Worm (Caenorhabditis elegans) whole organism, late embryonic: ENCODE results near the gene F09E5.11.

Experiments used
- C08G9.2 ChIP-seq: sonication (generic microtip); optimal IDR thresholded peaks from 2 replicates; lab custom pipeline; 2016; ENCODE audit warnings: mild to moderate bottlenecking, missing genetic modification characterization, moderate library complexity, missing compliant biosample characterization
- C38D4.7 ChIP-seq: fragments of 200-800 bp; sonication (Bioruptor generic); optimal IDR thresholded peaks from 2 replicates; lab custom pipeline; 2018; ENCODE audit warnings: mild to moderate bottlenecking, missing genetic modification characterization, moderate library complexity, missing compliant biosample characterization
- F13H6.1 ChIP-seq: sonication (generic microtip); optimal IDR thresholded peaks from 2 replicates; lab custom pipeline; 2016; ENCODE audit warnings: missing genetic modification characterization, missing compliant biosample characterization
- Y22D7AL.16 ChIP-seq: sonication (generic microtip); optimal IDR thresholded peaks from 2 replicates; lab custom pipeline; 2016; ENCODE audit warnings: missing genetic modification characterization, missing compliant biosample characterization
- ahr-1 ChIP-seq: sonication (generic microtip); optimal IDR thresholded peaks from 2 replicates; lab custom pipeline; 2016; ENCODE audit warnings: missing genetic modification characterization, missing compliant biosample characterization
- ama-1 ChIP-seq: fragments of 150-350 bp; optimal IDR thresholded peaks from 2 replicates; lab custom pipeline; 2014
- ceh-14 ChIP-seq: sonication (generic microtip); optimal IDR thresholded peaks from 2 replicates; lab custom pipeline; 2016; ENCODE audit warnings: missing genotype, missing genetic modification characterization, missing compliant biosample characterization
- ceh-18 ChIP-seq: sonication (generic microtip); optimal IDR thresholded peaks from 2 replicates; lab custom pipeline; 2016; ENCODE audit warnings: missing genetic modification characterization, missing compliant biosample characterization
- ceh-19 ChIP-seq: fragments of 200-800 bp; sonication (Bioruptor generic); optimal IDR thresholded peaks from 2 replicates; lab custom pipeline; 2018; ENCODE audit warnings: mild to moderate bottlenecking, missing genetic modification characterization, missing compliant biosample characterization
- ceh-22 ChIP-seq: sonication (generic microtip); optimal IDR thresholded peaks from 2 replicates; lab custom pipeline; 2017; ENCODE audit warnings: missing biosample characterization, missing genetic modification characterization
- ceh-24 ChIP-seq: sonication (generic microtip); optimal IDR thresholded peaks from 2 replicates; lab custom pipeline; 2016; ENCODE audit warnings: mild to moderate bottlenecking, missing genetic modification characterization, missing compliant biosample characterization
- ceh-30 ChIP-seq: fragments of 150-350 bp; optimal IDR thresholded peaks from 2 replicates; lab custom pipeline; 2014; ENCODE audit warnings: missing biosample characterization, missing genetic modification characterization
- ceh-31 ChIP-seq: sonication (generic microtip); optimal IDR thresholded peaks from 2 replicates; lab custom pipeline; 2016; ENCODE audit warnings: missing genetic modification characterization, missing compliant biosample characterization
- ceh-34 ChIP-seq: sonication (generic microtip); optimal IDR thresholded peaks from 2 replicates; lab custom pipeline; 2016; ENCODE audit warnings: mild to moderate bottlenecking, missing genetic modification characterization, missing compliant biosample characterization
- ceh-45 ChIP-seq: fragments of 200-800 bp; sonication (Bioruptor generic); IDR thresholded peaks from 2 replicates; pipeline ENCODE4 v1.3.6; 2022; ENCODE audit warnings: missing genetic modification reagents, missing genetic modification characterization, missing compliant biosample characterization
- ceh-6 ChIP-seq: fragments of 200-800 bp; sonication (Bioruptor generic); optimal IDR thresholded peaks from 2 replicates; lab custom pipeline; 2018; ENCODE audit warnings: mild to moderate bottlenecking, missing genetic modification characterization, missing compliant biosample characterization
- ceh-9 ChIP-seq: sonication (generic microtip); optimal IDR thresholded peaks from 2 replicates; lab custom pipeline; 2016; ENCODE audit warnings: mild to moderate bottlenecking, missing genetic modification characterization, inconsistent platforms, missing compliant biosample characterization
- che-1 ChIP-seq: sonication (generic microtip); optimal IDR thresholded peaks from 2 replicates; lab custom pipeline; 2016; ENCODE audit warnings: mild to moderate bottlenecking, missing genetic modification characterization, missing compliant biosample characterization
- elt-2 ChIP-seq: sonication (generic microtip); optimal IDR thresholded peaks from 2 replicates; lab custom pipeline; 2016; ENCODE audit warnings: missing genetic modification reagents, missing genetic modification characterization, missing compliant biosample characterization
- elt-4 ChIP-seq: sonication (generic microtip); optimal IDR thresholded peaks from 2 replicates; lab custom pipeline; 2016; ENCODE audit warnings: missing genetic modification characterization, missing compliant biosample characterization
- ets-4 ChIP-seq: sonication (generic microtip); optimal IDR thresholded peaks from 2 replicates; lab custom pipeline; 2016; ENCODE audit warnings: missing genetic modification characterization, missing compliant biosample characterization
- eyg-1 ChIP-seq: sonication (generic microtip); optimal IDR thresholded peaks from 2 replicates; lab custom pipeline; 2016; ENCODE audit warnings: missing genotype, missing genetic modification characterization, missing compliant biosample characterization
- fax-1 ChIP-seq: sonication (generic microtip); optimal IDR thresholded peaks from 2 replicates; lab custom pipeline; 2016; ENCODE audit warnings: missing genotype, missing genetic modification characterization, missing compliant biosample characterization
- fkh-10 ChIP-seq: fragments of 150-350 bp; optimal IDR thresholded peaks from 2 replicates; lab custom pipeline; 2014; ENCODE audit warnings: missing biosample characterization, missing genetic modification reagents, missing genetic modification characterization
- gmeb-2 ChIP-seq: sonication (generic microtip); optimal IDR thresholded peaks from 2 replicates; lab custom pipeline; 2016; ENCODE audit warnings: missing genetic modification characterization, inconsistent platforms, missing compliant biosample characterization
- hlh-13 ChIP-seq: fragments of 200-800 bp; sonication (Bioruptor generic); optimal IDR thresholded peaks from 2 replicates; lab custom pipeline; 2018; ENCODE audit warnings: mild to moderate bottlenecking, missing genetic modification characterization, missing compliant biosample characterization
- hlh-15 ChIP-seq: sonication (generic microtip); optimal IDR thresholded peaks from 2 replicates; lab custom pipeline; 2016; ENCODE audit warnings: missing genetic modification characterization, missing compliant biosample characterization
- hlh-30 ChIP-seq: sonication (generic microtip); optimal IDR thresholded peaks from 2 replicates; lab custom pipeline; 2017; ENCODE audit warnings: antibody characterized with exemption, missing genetic modification characterization, missing compliant biosample characterization; ENCODE audit not compliant: insufficient read depth
- hlh-8 ChIP-seq: sonication (generic microtip); optimal IDR thresholded peaks from 2 replicates; lab custom pipeline; 2016; ENCODE audit warnings: missing genotype, missing genetic modification characterization, missing compliant biosample characterization
- lim-6 ChIP-seq: sonication (generic microtip); optimal IDR thresholded peaks from 2 replicates; lab custom pipeline; 2016; ENCODE audit warnings: missing genetic modification characterization, missing compliant biosample characterization
- lin-11 ChIP-seq: fragments of 200-800 bp; sonication (Bioruptor generic); optimal IDR thresholded peaks from 2 replicates; lab custom pipeline; 2018; ENCODE audit warnings: mild to moderate bottlenecking, missing genetic modification characterization, missing compliant biosample characterization
- nhr-232 ChIP-seq: sonication (generic microtip); optimal IDR thresholded peaks from 2 replicates; lab custom pipeline; 2016; ENCODE audit warnings: missing genetic modification characterization, missing compliant biosample characterization
- odd-2 ChIP-seq: sonication (generic microtip); optimal IDR thresholded peaks from 2 replicates; lab custom pipeline; 2017; ENCODE audit warnings: antibody characterized with exemption, mild to moderate bottlenecking, missing genetic modification characterization, missing compliant biosample characterization
- pha-2 ChIP-seq: sonication (generic microtip); optimal IDR thresholded peaks from 2 replicates; lab custom pipeline; 2017; ENCODE audit warnings: mild to moderate bottlenecking, missing genetic modification characterization, missing compliant biosample characterization
- pha-4 ChIP-seq: fragments of 150-350 bp; optimal IDR thresholded peaks from 2 replicates; lab custom pipeline; 2018; ENCODE audit warnings: missing biosample characterization, missing genetic modification reagents, missing genetic modification characterization
- pqm-1 ChIP-seq: sonication (generic microtip); optimal IDR thresholded peaks from 2 replicates; lab custom pipeline; 2016; ENCODE audit warnings: missing genetic modification characterization, missing compliant biosample characterization
- pros-1 ChIP-seq: fragments of 150-350 bp; optimal IDR thresholded peaks from 2 replicates; lab custom pipeline; 2014; ENCODE audit warnings: missing biosample characterization, missing genetic modification reagents, missing genetic modification characterization
- ref-2 ChIP-seq: sonication (generic microtip); optimal IDR thresholded peaks from 2 replicates; lab custom pipeline; 2016; ENCODE audit warnings: missing genetic modification characterization, missing compliant biosample characterization
- sdc-2 ChIP-seq: sonication (generic microtip); optimal IDR thresholded peaks from 2 replicates; lab custom pipeline; 2016; ENCODE audit warnings: missing genotype, missing genetic modification characterization, missing compliant biosample characterization
- sox-2 ChIP-seq: fragments of 200-800 bp; sonication (Bioruptor generic); IDR thresholded peaks from 2 replicates; pipeline ENCODE4 v1.3.6; 2022; ENCODE audit warnings: missing genetic modification reagents, missing genetic modification characterization, missing compliant biosample characterization
- sox-4 ChIP-seq: sonication (generic microtip); optimal IDR thresholded peaks from 2 replicates; lab custom pipeline; 2017; ENCODE audit warnings: mild to moderate bottlenecking, missing genetic modification characterization, inconsistent platforms, missing compliant biosample characterization
- syd-9 ChIP-seq: sonication (generic microtip); optimal IDR thresholded peaks from 2 replicates; lab custom pipeline; 2016; ENCODE audit warnings: mild to moderate bottlenecking, missing genetic modification characterization, moderate library complexity, missing compliant biosample characterization
- tbx-7 ChIP-seq: sonication (generic microtip); optimal IDR thresholded peaks from 2 replicates; lab custom pipeline; 2016; ENCODE audit warnings: missing genotype, missing genetic modification characterization, missing compliant biosample characterization
- unc-3 ChIP-seq, 2 experiments: fragments of 200-800 bp in 1 of 2; sonication (Bioruptor generic) in 1 of 2; sonication (generic microtip) in 1 of 2; conservative IDR thresholded peaks in 1 of 2; optimal IDR thresholded peaks in 1 of 2; 2 replicates each; pipeline versions ENCODE4 v1.3.6 to Lab custom; 2016 to 2022; ENCODE audit warnings: missing compliant biosample characterization in 2 of 2, missing genetic modification characterization in 2 of 2, missing genetic modification reagents in 1 of 2
- unc-42 ChIP-seq: sonication (generic microtip); optimal IDR thresholded peaks from 2 replicates; lab custom pipeline; 2016; ENCODE audit warnings: missing genotype, missing genetic modification characterization, missing compliant biosample characterization
- unc-55 ChIP-seq: sonication (generic microtip); optimal IDR thresholded peaks from 2 replicates; lab custom pipeline; 2017; ENCODE audit warnings: missing biosample characterization, missing genetic modification reagents, missing genetic modification characterization
- unc-86 ChIP-seq: sonication (generic microtip); optimal IDR thresholded peaks from 2 replicates; lab custom pipeline; 2016; ENCODE audit warnings: missing genetic modification characterization, missing compliant biosample characterization
- zip-5 ChIP-seq: sonication (generic microtip); optimal IDR thresholded peaks from 2 replicates; lab custom pipeline; 2016; ENCODE audit warnings: missing genetic modification characterization, missing compliant biosample characterization
- ztf-16 ChIP-seq: sonication (generic microtip); optimal IDR thresholded peaks from 2 replicates; lab custom pipeline; 2017; ENCODE audit warnings: missing genetic modification characterization, missing compliant biosample characterization

F09E5.11 gene

DNA sequence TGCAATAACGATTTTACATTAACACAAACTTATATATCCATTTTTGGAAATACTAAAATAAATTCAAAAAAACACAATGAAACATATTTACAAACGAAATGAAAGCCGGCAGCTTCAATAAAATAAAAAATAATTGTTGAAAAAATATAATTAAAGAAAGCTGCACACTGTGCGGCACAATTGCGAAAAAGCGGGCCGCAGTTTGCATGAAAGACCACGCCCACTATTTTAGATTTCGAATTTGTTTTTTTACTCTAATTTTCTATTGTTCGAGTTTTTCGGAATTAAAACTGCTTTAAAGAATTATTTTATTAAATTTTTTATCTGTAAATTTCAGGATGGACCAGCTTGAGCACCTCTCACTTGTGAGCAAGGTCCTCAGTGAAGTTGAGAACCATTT is 41.2 kb upstream of the F09E5.11 start, which contains the start of gene mog-5 (continued):
- TF ChIP-seq hlh-15 = no peak
- TF ChIP-seq Y22D7AL.16 (tag; lab: Kevin White, UChicago) = no peak
- TF ChIP-seq ceh-19 (GFP tag; lab: Kevin White, UChicago) = no peak
- TF ChIP-seq ceh-9 (tag; lab: Kevin White, UChicago) = no peak
- TF ChIP-seq C38D4.7 (GFP tag; lab: Kevin White, UChicago) = peak; percentile 38
- TF ChIP-seq ceh-34 (tag; lab: Kevin White, UChicago) = no peak
- TF ChIP-seq ceh-22 = no peak
- peak; percentile 14 for TF ChIP-seq fax-1 (tag; lab: Kevin White, UChicago)
- peak; percentile 55 for TF ChIP-seq sox-4
- no peak for TF ChIP-seq ahr-1 (tag; lab: Kevin White, UChicago)
- no peak for TF ChIP-seq hlh-13 (GFP tag; lab: Kevin White, UChicago)
- TF ChIP-seq F13H6.1 = peak; percentile 31
- TF ChIP-seq hlh-30 (tag; lab: Kevin White, UChicago) = no peak
- peak; percentile 65 for TF ChIP-seq unc-42 (tag; lab: Kevin White, UChicago)
- peak; percentile 64 for TF ChIP-seq odd-2
- no peak for TF ChIP-seq ceh-24 (tag; lab: Kevin White, UChicago)
- no peak for TF ChIP-seq syd-9 (tag; lab: Kevin White, UChicago)
- TF ChIP-seq sdc-2 (tag; lab: Kevin White, UChicago) = no peak
- no peak for TF ChIP-seq fkh-10 (GFP tag; lab: Kevin White, UChicago)
- no peak for TF ChIP-seq unc-55
- TF ChIP-seq ceh-14 (tag; lab: Kevin White, UChicago) = peak; percentile 43
- no peak for TF ChIP-seq gmeb-2 (tag; lab: Kevin White, UChicago)
- TF ChIP-seq unc-3 (GFP tag; conservative IDR thresholded peaks at IDR 0.05; lab: Robert Waterston, UW) = no peak
- no peak for TF ChIP-seq unc-3 (tag; optimal IDR thresholded peaks at IDR 0.05; lab: Kevin White, UChicago)
- TF ChIP-seq nhr-232 = peak; percentile 50
- no peak for TF ChIP-seq pha-4
- peak; percentile 32 for TF ChIP-seq pha-2 (tag; lab: Kevin White, UChicago)
- TF ChIP-seq lim-6 (tag; lab: Kevin White, UChicago) = no peak
- peak; percentile 26 for TF ChIP-seq ref-2 (tag; lab: Kevin White, UChicago)
- peak; percentile 36 for TF ChIP-seq lin-11
- TF ChIP-seq ceh-31 (tag; lab: Kevin White, UChicago) = peak; percentile 11
- TF ChIP-seq ceh-18 (tag; lab: Kevin White, UChicago) = no peak
- no peak for TF ChIP-seq elt-4
- TF ChIP-seq ama-1 (lab: Kevin White, UChicago) = no peak

ce11 chrII:5398779-5399178 is 40.8 kb upstream of the F09E5.11 start, which contains the start of gene fbxl-3:
Gene fbxl-3, minus strand, starts transcription at chrII:5398902.
- TF ChIP-seq C38D4.7 (GFP tag; lab: Kevin White, UChicago) = no peak
- no peak for TF ChIP-seq zip-5
- no peak for TF ChIP-seq ceh-6 (GFP tag; lab: Kevin White, UChicago)
- TF ChIP-seq pqm-1 = no peak
- no peak for TF ChIP-seq ceh-22
- no peak for TF ChIP-seq unc-3 (GFP tag; conservative IDR thresholded peaks at IDR 0.05; lab: Robert Waterston, UW)
- no peak for TF ChIP-seq unc-3 (tag; optimal IDR thresholded peaks at IDR 0.05; lab: Kevin White, UChicago)
- TF ChIP-seq ceh-18 (tag; lab: Kevin White, UChicago) = no peak
- no peak for TF ChIP-seq hlh-8 (tag; lab: Kevin White, UChicago)
- no peak for TF ChIP-seq sox-2 (GFP tag; lab: Robert Waterston, UW)
- no peak for TF ChIP-seq ceh-30 (tag; lab: Kevin White, UChicago)
- TF ChIP-seq ceh-45 (GFP tag; lab: Robert Waterston, UW) = no peak

- TF ChIP-seq ceh-19 (GFP tag; lab: Kevin White, UChicago) (no peak), ceh-34 (tag; lab: Kevin White, UChicago) (no peak), unc-86 (tag; lab: Kevin White, UChicago) (no peak), che-1 (no peak), ets-4 (tag; lab: Kevin White, UChicago) (no peak), C08G9.2 (tag; lab: Kevin White, UChicago) (no peak), eyg-1 (tag; lab: Kevin White, UChicago) (no peak), F13H6.1 (no peak), nhr-232 (no peak), tbx-7 (no peak), fkh-10 (GFP tag; lab: Kevin White, UChicago) (no peak), sox-4 (no peak), pha-4 (no peak), pros-1 (tag; lab: Kevin White, UChicago) (no peak), unc-3 (GFP tag; conservative IDR thresholded peaks at IDR 0.05; lab: Robert Waterston, UW) (no peak), unc-3 (tag; optimal IDR thresholded peaks at IDR 0.05; lab: Kevin White, UChicago) (no peak), ztf-16 (tag; lab: Kevin White, UChicago) (no peak), ceh-6 (GFP tag; lab: Kevin White, UChicago) (no peak), elt-2 (no peak)
Observed at ce11 chrII:5395594-5395993, 37.6 kb upstream of the F09E5.11 start, which contains the start of gene pink-1. Gene pink-1, minus strand, starts transcription at chrII:5395694.
